Fruit fly (Drosophila melanogaster) whole organism, prepupa: ENCODE results near the gene OdsH.

Source experiments
- CG15336 ChIP-seq: fragments of 200-800 bp; sonication (Bioruptor generic); IDR thresholded peaks from 2 replicates; pipeline ENCODE4 v1.3.6; 2022; ENCODE audit warnings: missing biosample characterization, missing genetic modification characterization
- CG1621 ChIP-seq: fragments of 200-800 bp; sonication (Bioruptor generic); optimal IDR thresholded peaks from 3 replicates; lab custom pipeline; 2018; ENCODE audit warnings: missing biosample characterization, mild to moderate bottlenecking, missing genetic modification characterization
- Smox ChIP-seq: fragments of 200-800 bp; sonication (Bioruptor generic); optimal IDR thresholded peaks from 3 replicates; lab custom pipeline; 2016; ENCODE audit warnings: missing biosample characterization, missing genetic modification characterization

dm6 chrX:17852457-17852856, 61.6 kb downstream of the OdsH start, which contains the start of gene CG32554:
- TF ChIP-seq CG15336 (GFP tag; lab: Robert Waterston, UW) (no peak), CG1621 (tag; lab: Kevin White, UChicago) (no peak), Smox (GFP tag; lab: Kevin White, UChicago) (no peak)
